Worm (Caenorhabditis elegans): ENCODE data around the gene M79.2.
A peak's percentile ranks its signal among the peaks of the same experiment; 100 is the strongest.

The M79.2 gene

ce11 chrX:10630952-10631351, 2.3 kb upstream of the M79.2 start:
- TF ChIP-seq C38D4.7 (GFP tag; optimal IDR thresholded peaks at IDR 0.05) (no peak), elt-2 (tag; optimal IDR thresholded peaks at IDR 0.05) (no peak), hlh-6 (tag; optimal IDR thresholded peaks at IDR 0.05) (no peak), ahr-1 (tag; optimal IDR thresholded peaks at IDR 0.05) (no peak), rnt-1 (tag; optimal IDR thresholded peaks at IDR 0.05) (no peak), nfya-1 (tag; optimal IDR thresholded peaks at IDR 0.05) (no peak), pros-1 (tag; optimal IDR thresholded peaks at IDR 0.05) (no peak), syd-9 (tag; optimal IDR thresholded peaks at IDR 0.05) (no peak), nhr-232 (tag; optimal IDR thresholded peaks at IDR 0.05) (no peak), sdc-2 (tag; optimal IDR thresholded peaks at IDR 0.05) (no peak), pha-2 (tag; optimal IDR thresholded peaks at IDR 0.05) (no peak), pat-9 (tag; optimal IDR thresholded peaks at IDR 0.05) (no peak), hlh-8 (tag; optimal IDR thresholded peaks at IDR 0.05) (no peak), unc-3 (GFP tag; conservative IDR thresholded peaks at IDR 0.05) (no peak), unc-3 (tag; optimal IDR thresholded peaks at IDR 0.05) (no peak), npax-4 (tag; optimal IDR thresholded peaks at IDR 0.05) (no peak), elt-4 (tag; optimal IDR thresholded peaks at IDR 0.05) (no peak)

DNA sequence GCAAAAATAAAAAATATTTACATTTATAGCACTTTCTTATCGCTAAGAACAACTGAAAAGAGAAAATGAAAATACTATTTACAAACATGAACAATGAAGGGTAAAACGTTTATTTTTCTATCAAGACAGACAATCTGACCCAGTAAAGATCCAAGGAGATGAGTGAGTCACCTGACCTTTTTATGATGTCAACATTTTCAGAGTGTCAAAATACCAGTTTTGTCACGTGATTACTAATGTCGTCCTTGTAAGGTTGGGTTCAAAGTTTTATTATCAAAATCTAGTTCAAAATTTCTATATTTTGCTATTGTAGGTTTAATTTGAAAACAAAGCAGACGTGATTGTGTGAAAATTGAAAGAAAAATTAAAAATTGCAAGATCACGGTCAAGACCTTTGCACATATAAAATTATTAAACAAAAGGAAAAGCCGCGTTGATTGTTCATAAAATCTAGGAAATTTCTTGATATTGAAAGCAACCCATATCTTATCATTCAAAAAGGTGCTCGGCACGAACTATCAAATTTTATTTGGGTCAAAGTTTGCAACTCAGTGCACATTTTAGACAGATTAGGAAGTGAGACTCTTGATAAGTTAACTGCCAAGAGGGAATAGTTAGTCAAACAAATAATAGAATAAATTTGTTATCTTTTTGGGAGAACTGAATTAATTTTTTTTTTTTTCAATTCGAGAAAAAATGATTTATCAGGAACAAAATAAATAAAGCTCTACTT, 1.6 kb upstream of the M79.2 start:
- TF ChIP-seq npax-4 (tag; optimal IDR thresholded peaks at IDR 0.05), result no peak
- peak; percentile 83 for TF ChIP-seq elt-2 (tag; optimal IDR thresholded peaks at IDR 0.05)
- TF ChIP-seq hlh-30 (tag; optimal IDR thresholded peaks at IDR 0.05; ENCODE audit: insufficient read depth), result peak; percentile 56
- no peak for TF ChIP-seq T23F11.4 (GFP tag; optimal IDR thresholded peaks at IDR 0.05)

ce11 chrX:10629117-10629516, 510 bp upstream of the M79.2 start:
- no peak for TF ChIP-seq fax-1 (tag; optimal IDR thresholded peaks at IDR 0.05)
- TF ChIP-seq unc-55 (GFP tag; optimal IDR thresholded peaks at IDR 0.05), result peak; percentile 60

DNA sequence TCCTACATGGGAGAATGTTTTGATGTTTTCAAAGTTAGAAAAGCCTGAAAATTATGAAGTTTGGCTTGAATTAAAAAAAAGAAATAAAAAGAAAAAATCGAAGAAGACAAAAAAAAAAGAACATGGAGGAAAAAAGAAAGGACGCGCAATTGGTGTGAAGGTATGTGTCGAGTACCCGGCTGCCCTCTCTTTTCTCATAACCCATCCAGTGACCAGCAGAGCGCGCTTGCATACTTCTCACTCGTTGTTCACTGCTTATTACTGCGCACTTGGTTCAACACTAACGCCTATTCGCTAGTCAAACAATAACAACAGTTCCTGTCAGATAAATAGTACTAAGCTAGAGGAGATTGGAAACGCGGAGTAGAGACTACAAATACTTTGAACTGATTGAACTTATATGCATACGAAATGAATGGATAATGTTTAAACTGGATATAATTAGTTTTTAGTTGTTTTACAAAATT, 4.4 kb downstream of the M79.2 start, which contains the start of gene abl-1:
Gene abl-1 (minus strand): TSS at position 51 of the 467 bp plus-strand sequence.
- TF ChIP-seq Y22D7AL.16 (tag; optimal IDR thresholded peaks at IDR 0.05) (no peak), sox-2 (GFP tag; IDR thresholded peaks at IDR 0.05) (no peak), nfya-1 (tag; optimal IDR thresholded peaks at IDR 0.05) (peak; percentile 53), ceh-30 (tag; optimal IDR thresholded peaks at IDR 0.05) (no peak), madf-2 (tag; optimal IDR thresholded peaks at IDR 0.05) (no peak), ceh-31 (tag; optimal IDR thresholded peaks at IDR 0.05) (peak; percentile 37), tbx-2 (tag; optimal IDR thresholded peaks at IDR 0.05) (peak; percentile 10), elt-2 (tag; optimal IDR thresholded peaks at IDR 0.05) (peak; percentile 14), fax-1 (tag; optimal IDR thresholded peaks at IDR 0.05) (no peak), tbx-7 (tag; optimal IDR thresholded peaks at IDR 0.05) (no peak)

ce11 chrX:10623119-10623518, 5.5 kb downstream of the M79.2 start:
- TF ChIP-seq hlh-13 (GFP tag; optimal IDR thresholded peaks at IDR 0.05), result no peak
- no peak for TF ChIP-seq hlh-8 (tag; optimal IDR thresholded peaks at IDR 0.05)
- TF ChIP-seq tbx-2 (tag; optimal IDR thresholded peaks at IDR 0.05), result peak; percentile 19
- TF ChIP-seq hlh-30 (tag; optimal IDR thresholded peaks at IDR 0.05; ENCODE audit: insufficient read depth), result peak; percentile 59
- no peak for TF ChIP-seq unc-3 (GFP tag; conservative IDR thresholded peaks at IDR 0.05)
- TF ChIP-seq unc-3 (tag; optimal IDR thresholded peaks at IDR 0.05), result no peak
- peak; percentile 1 for TF ChIP-seq ceh-34 (tag; optimal IDR thresholded peaks at IDR 0.05)
- peak; percentile 25 for TF ChIP-seq ref-2 (tag; optimal IDR thresholded peaks at IDR 0.05)
- peak; percentile 23 for TF ChIP-seq unc-55 (GFP tag; optimal IDR thresholded peaks at IDR 0.05)

DNA sequence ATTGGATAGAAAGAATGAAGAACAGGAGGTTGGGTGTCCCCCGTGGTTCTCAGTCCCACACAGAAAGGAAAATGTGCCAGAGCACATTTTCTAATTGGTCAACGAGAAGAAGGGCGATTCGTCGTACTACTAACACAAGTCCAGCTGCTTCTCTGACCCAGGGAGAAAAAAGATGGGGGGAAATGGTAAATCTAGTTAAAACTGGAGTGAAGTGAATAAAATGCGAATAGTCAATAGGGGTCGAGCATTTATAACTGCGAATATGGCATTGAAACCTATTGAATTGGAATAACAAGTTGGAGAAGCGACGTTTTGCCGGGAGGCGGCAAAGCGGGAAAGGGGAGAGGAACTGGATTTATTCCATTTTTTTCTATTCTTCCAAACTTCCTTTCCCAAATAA, 6.0 kb downstream of the M79.2 start:
- TF ChIP-seq unc-42 (tag; optimal IDR thresholded peaks at IDR 0.05) (peak; percentile 56), T23F11.4 (GFP tag; optimal IDR thresholded peaks at IDR 0.05) (no peak)

Data from whole organism, late embryonic.